Fruit fly (Drosophila melanogaster): ENCODE results near the gene Muc18B.
A peak's percentile ranks its signal among the peaks of the same experiment; 100 is the strongest.

The Muc18B gene

dm6 chrX:19224580-19225303 is 9.4 kb downstream of the Muc18B start (continued):
- TF ChIP-seq cyc (GFP tag; optimal IDR thresholded peaks at IDR 0.05) (no peak), CG6808 (GFP tag; optimal IDR thresholded peaks at IDR 0.05) (peak; percentile 74), OdsH (GFP tag; optimal IDR thresholded peaks at IDR 0.05) (peak; percentile 54), CG7368 (GFP tag; optimal IDR thresholded peaks at IDR 0.05) (no peak), CG6792 (GFP tag; optimal IDR thresholded peaks at IDR 0.05) (peak; percentile 34), CG10631 (GFP tag; optimal IDR thresholded peaks at IDR 0.05) (peak; percentile 71), Ets21C (GFP tag; optimal IDR thresholded peaks at IDR 0.05) (no peak), esn (GFP tag; optimal IDR thresholded peaks at IDR 0.05) (peak; percentile 61), CG4318 (GFP tag; optimal IDR thresholded peaks at IDR 0.05) (peak; percentile 75), achi (GFP tag; optimal IDR thresholded peaks at IDR 0.05) (peak; percentile 60), Sox15 (GFP tag; optimal IDR thresholded peaks at IDR 0.05) (no peak), CG31627 (GFP tag; optimal IDR thresholded peaks at IDR 0.05) (no peak), Smox (GFP tag; optimal IDR thresholded peaks at IDR 0.05) (peak; percentile 34), CG8319 (GFP tag; optimal IDR thresholded peaks at IDR 0.05) (peak; percentile 4), acj6 (GFP tag; optimal IDR thresholded peaks at IDR 0.05) (peak; percentile 46), CG8632 (GFP tag; optimal IDR thresholded peaks at IDR 0.05) (peak; percentile 69), spab (GFP tag; optimal IDR thresholded peaks at IDR 0.05) (peak; percentile 46), CG3919 (GFP tag; optimal IDR thresholded peaks at IDR 0.05) (peak; percentile 50)

dm6 chrX:19225304-19225640 is 10.0 kb downstream of the Muc18B start:
- TF ChIP-seq Eip93F (GFP tag; optimal IDR thresholded peaks at IDR 0.05) = no peak
- peak; percentile 63 for TF ChIP-seq CG1621 (tag; optimal IDR thresholded peaks at IDR 0.05)
- no peak for TF ChIP-seq Sox102F (GFP tag; optimal IDR thresholded peaks at IDR 0.05)
- peak in 1 of 2 experiments; percentile 57 for TF ChIP-seq ss (GFP tag; optimal IDR thresholded peaks at IDR 0.05)
- peak; percentile 28 for TF ChIP-seq spab (GFP tag; optimal IDR thresholded peaks at IDR 0.05)
- TF ChIP-seq Sox15 (GFP tag; optimal IDR thresholded peaks at IDR 0.05) = no peak
- peak; percentile 3 for TF ChIP-seq CG8632 (GFP tag; optimal IDR thresholded peaks at IDR 0.05)
- TF ChIP-seq CG3032 (tag; optimal IDR thresholded peaks at IDR 0.05) = peak; percentile 11
- no peak for TF ChIP-seq esn (GFP tag; optimal IDR thresholded peaks at IDR 0.05)
- TF ChIP-seq dsx (GFP tag; optimal IDR thresholded peaks at IDR 0.05; ENCODE audit: poor library complexity, severe bottlenecking) = no peak
- no peak for TF ChIP-seq CG16779 (tag; optimal IDR thresholded peaks at IDR 0.05)
- no peak for TF ChIP-seq CG9139 (GFP tag; optimal IDR thresholded peaks at IDR 0.05)
- 0 out of 3 replicates have a peak, but pooled peaks have one; percentile 36 for TF ChIP-seq CG6163 (GFP tag; IDR thresholded peaks at IDR 0.05)
- TF ChIP-seq svp (GFP tag) = peak; percentile 62
- TF ChIP-seq CG3919 (GFP tag; optimal IDR thresholded peaks at IDR 0.05) = no peak
- 0 out of 3 replicates have a peak, but pooled peaks have one; percentile 4 for TF ChIP-seq CG8119 (GFP tag; IDR thresholded peaks at IDR 0.05)
- no peak for TF ChIP-seq dac (GFP tag; optimal IDR thresholded peaks at IDR 0.05)
- no peak for TF ChIP-seq Eip78C (GFP tag)
- TF ChIP-seq CG15336 (GFP tag; IDR thresholded peaks at IDR 0.05) = no peak

dm6 chrX:19229855-19230433 is 14.6 kb downstream of the Muc18B start:
- peak; percentile 40 for TF ChIP-seq Lpt (GFP tag; optimal IDR thresholded peaks at IDR 0.05)
- peak; percentile 67 for TF ChIP-seq CG6276 (GFP tag; optimal IDR thresholded peaks at IDR 0.05)
- peak; percentile 68 for TF ChIP-seq Sox14 (GFP tag; optimal IDR thresholded peaks at IDR 0.05)
- TF ChIP-seq CG32006 (GFP tag; optimal IDR thresholded peaks at IDR 0.05) = peak; percentile 90
- TF ChIP-seq CG8119 (GFP tag; IDR thresholded peaks at IDR 0.05) = peak; percentile 76
- TF ChIP-seq CG16779 (tag; optimal IDR thresholded peaks at IDR 0.05) = no peak
- no peak for TF ChIP-seq Eip93F (GFP tag; optimal IDR thresholded peaks at IDR 0.05)
- TF ChIP-seq CG8632 (GFP tag; optimal IDR thresholded peaks at IDR 0.05) = peak; percentile 56
- TF ChIP-seq CG10669 (GFP tag; optimal IDR thresholded peaks at IDR 0.05) = peak; percentile 51
- peak; percentile 72 for TF ChIP-seq Met (GFP tag; optimal IDR thresholded peaks at IDR 0.05)
- no peak for TF ChIP-seq Hr38 (GFP tag; optimal IDR thresholded peaks at IDR 0.05)
- peak; percentile 52 for TF ChIP-seq CG8319 (GFP tag; optimal IDR thresholded peaks at IDR 0.05)
- peak; percentile 65 for TF ChIP-seq Hr4 (GFP tag; optimal IDR thresholded peaks at IDR 0.05)
- peak; percentile 67 for TF ChIP-seq Eip75B (GFP tag; optimal IDR thresholded peaks at IDR 0.05)
- peak; percentile 46 for TF ChIP-seq CG6808 (GFP tag; optimal IDR thresholded peaks at IDR 0.05)
- TF ChIP-seq CG11294 (GFP tag; IDR thresholded peaks at IDR 0.05) = no peak
- peak; percentile 65 for TF ChIP-seq CG11762 (GFP tag; optimal IDR thresholded peaks at IDR 0.05; ENCODE audit: insufficient read depth)
- TF ChIP-seq fd59A (GFP tag; optimal IDR thresholded peaks at IDR 0.05) = peak; percentile 57
- no peak for TF ChIP-seq CG9139 (GFP tag; optimal IDR thresholded peaks at IDR 0.05)
- TF ChIP-seq net (GFP tag; optimal IDR thresholded peaks at IDR 0.05) = peak; percentile 68
- TF ChIP-seq Ets96B (tag; optimal IDR thresholded peaks at IDR 0.05) = peak; percentile 49
